Fruit fly (Drosophila melanogaster) whole organism, embryonic: ENCODE measurements around the gene Pgm1.

Source experiments
- Asciz ChIP-seq: fragments of 200-800 bp; sonication (Bioruptor generic); optimal IDR thresholded peaks from 2 replicates; lab custom pipeline; 2017; ENCODE audit warnings: missing biosample characterization, mild to moderate bottlenecking, missing genetic modification characterization, missing genetic modification reagents
- CG10209 ChIP-seq: fragments of 200-800 bp; sonication (Bioruptor generic); optimal IDR thresholded peaks from 3 replicates; lab custom pipeline; 2017; ENCODE audit warnings: missing biosample characterization, mild to moderate bottlenecking, missing genetic modification characterization, missing genetic modification reagents
- CG10462 ChIP-seq: fragments of 200-800 bp; sonication (Bioruptor generic); optimal IDR thresholded peaks from 2 replicates; lab custom pipeline; 2016; ENCODE audit warnings: missing biosample characterization, missing genetic modification characterization
- CG10979 ChIP-seq: fragments of 200-800 bp; sonication (Bioruptor generic); optimal IDR thresholded peaks from 2 replicates; lab custom pipeline; 2018; ENCODE audit warnings: missing biosample characterization, mild to moderate bottlenecking, missing genetic modification characterization, moderate library complexity
- CG11398 ChIP-seq: fragments of 200-800 bp; sonication (Bioruptor generic); optimal IDR thresholded peaks from 2 replicates; lab custom pipeline; 2016; ENCODE audit warnings: missing biosample characterization, missing genetic modification characterization
- CG12236 ChIP-seq: fragments of 200-800 bp; sonication (Bioruptor generic); optimal IDR thresholded peaks from 2 replicates; lab custom pipeline; 2016; ENCODE audit warnings: missing biosample characterization, missing genetic modification characterization
- CG13775 ChIP-seq: fragments of 200-800 bp; sonication (Bioruptor generic); optimal IDR thresholded peaks from 3 replicates; lab custom pipeline; 2017; ENCODE audit warnings: missing biosample characterization, mild to moderate bottlenecking, missing genetic modification characterization
- CG15696 ChIP-seq: fragments of 200-800 bp; sonication (Bioruptor generic); optimal IDR thresholded peaks from 2 replicates; lab custom pipeline; 2019; ENCODE audit warnings: missing biosample characterization, mild to moderate bottlenecking, missing genetic modification characterization, moderate library complexity
- CG17186 ChIP-seq: fragments of 200-800 bp; sonication (Bioruptor generic); optimal IDR thresholded peaks from 3 replicates; lab custom pipeline; 2017; ENCODE audit warnings: missing biosample characterization, missing genetic modification reagents, missing genetic modification characterization
- CG2120 ChIP-seq: fragments of 200-800 bp; sonication (Bioruptor generic); optimal IDR thresholded peaks from 3 replicates; lab custom pipeline; 2016; ENCODE audit warnings: missing biosample characterization, missing genetic modification characterization
- CG31365 ChIP-seq: fragments of 200-800 bp; sonication (Bioruptor generic); optimal IDR thresholded peaks from 2 replicates; lab custom pipeline; 2018; ENCODE audit warnings: missing biosample characterization, mild to moderate bottlenecking, missing genetic modification characterization
- CG3163 ChIP-seq: fragments of 200-800 bp; sonication (Bioruptor generic); optimal IDR thresholded peaks from 3 replicates; lab custom pipeline; 2016; ENCODE audit warnings: missing biosample characterization, missing genetic modification characterization
- CG34422 ChIP-seq: fragments of 200-800 bp; sonication (Bioruptor generic); IDR thresholded peaks from 3 replicates; pipeline ENCODE4 v1.3.6; 2022; ENCODE audit warnings: missing biosample characterization, missing genetic modification characterization
- CG4404 ChIP-seq: fragments of 200-800 bp; sonication (Bioruptor generic); IDR thresholded peaks from 2 replicates; pipeline ENCODE4 v1.3.6; 2022; ENCODE audit warnings: missing biosample characterization, missing genetic modification characterization
- CG4730 ChIP-seq: fragments of 200-800 bp; sonication (Bioruptor generic); IDR thresholded peaks from 2 replicates; pipeline ENCODE4 v1.3.6; 2022; ENCODE audit warnings: missing biosample characterization, missing genetic modification characterization
- CG8359 ChIP-seq: fragments of 200-800 bp; sonication (Bioruptor generic); optimal IDR thresholded peaks from 2 replicates; lab custom pipeline; 2017; ENCODE audit warnings: missing biosample characterization, mild to moderate bottlenecking, missing genetic modification characterization, borderline replicate concordance
- Dbx ChIP-seq: fragments of 200-800 bp; sonication (Bioruptor generic); IDR thresholded peaks from 3 replicates; pipeline ENCODE4 v1.3.6; 2022; ENCODE audit warnings: missing biosample characterization, missing genetic modification characterization
- Dfd ChIP-seq, 2 experiments: fragments of >200 bp; optimal IDR thresholded peaks; 2 replicates each; lab custom pipeline; 2017; ENCODE audit warnings: missing biosample characterization in 2 of 2, missing genetic modification characterization in 2 of 2
- Dref ChIP-seq: fragments of 200-800 bp; sonication (Bioruptor generic); IDR thresholded peaks from 2 replicates; pipeline ENCODE4 v1.3.6; 2022; ENCODE audit warnings: missing biosample characterization, missing genetic modification characterization
- ERR ChIP-seq: fragments of 200-800 bp; sonication (Bioruptor generic); optimal IDR thresholded peaks from 2 replicates; lab custom pipeline; 2016; ENCODE audit warnings: missing biosample characterization, missing genetic modification characterization
- Fer1 ChIP-seq: fragments of 200-800 bp; sonication (Bioruptor generic); optimal IDR thresholded peaks from 2 replicates; lab custom pipeline; 2017; ENCODE audit warnings: missing biosample characterization, mild to moderate bottlenecking, missing genetic modification characterization
- Fer3 ChIP-seq: fragments of 200-800 bp; sonication (Bioruptor generic); optimal IDR thresholded peaks from 2 replicates; lab custom pipeline; 2018; ENCODE audit warnings: missing biosample characterization, mild to moderate bottlenecking, missing genetic modification characterization, moderate library complexity
- HHEX ChIP-seq: fragments of 200-800 bp; sonication (Bioruptor generic); optimal IDR thresholded peaks from 3 replicates; lab custom pipeline; 2017; ENCODE audit warnings: missing biosample characterization, mild to moderate bottlenecking, missing genetic modification characterization, missing genetic modification reagents
- HLHmδ ChIP-seq: fragments of 200-800 bp; sonication (Bioruptor generic); optimal IDR thresholded peaks from 2 replicates; lab custom pipeline; 2018; ENCODE audit warnings: missing biosample characterization, mild to moderate bottlenecking, missing genetic modification characterization, moderate library complexity
- Hmr ChIP-seq: fragments of 200-800 bp; sonication (Bioruptor generic); optimal IDR thresholded peaks from 3 replicates; lab custom pipeline; 2017; ENCODE audit warnings: mild to moderate bottlenecking, missing biosample characterization, missing genetic modification reagents, missing genetic modification characterization
- Hsf ChIP-seq: fragments of 200-800 bp; sonication (Bioruptor generic); optimal IDR thresholded peaks from 3 replicates; lab custom pipeline; 2016; ENCODE audit warnings: missing biosample characterization, missing genetic modification characterization
- Jarid2 ChIP-seq: fragments of 200-800 bp; sonication (Bioruptor generic); optimal IDR thresholded peaks from 3 replicates; lab custom pipeline; 2017; ENCODE audit warnings: mild to moderate bottlenecking, missing biosample characterization, missing genetic modification reagents, missing genetic modification characterization
- Lim3 ChIP-seq: fragments of 200-800 bp; sonication (Bioruptor generic); IDR thresholded peaks from 2 replicates; pipeline ENCODE4 v1.3.6; 2022; ENCODE audit warnings: missing biosample characterization, missing genetic modification characterization
- Meics ChIP-seq: fragments of 200-800 bp; sonication (Bioruptor generic); optimal IDR thresholded peaks from 2 replicates; lab custom pipeline; 2017; ENCODE audit warnings: missing biosample characterization, mild to moderate bottlenecking, missing genetic modification characterization
- Poxn ChIP-seq: fragments of 200-800 bp; sonication (Bioruptor generic); IDR thresholded peaks from 2 replicates; pipeline ENCODE4 v1.3.6; 2022; ENCODE audit warnings: missing biosample characterization, missing genetic modification characterization
- Sin3A ChIP-seq: fragments of >200 bp; optimal IDR thresholded peaks from 2 replicates; lab custom pipeline; 2018
- amos ChIP-seq: fragments of 200-800 bp; sonication (Bioruptor generic); IDR thresholded peaks from 2 replicates; pipeline ENCODE4 v1.3.6; 2022; ENCODE audit warnings: missing biosample characterization, missing genetic modification characterization; ENCODE audit not compliant: partially characterized antibody
- bcd ChIP-seq: fragments of 200-800 bp; sonication (Bioruptor generic); optimal IDR thresholded peaks from 2 replicates; lab custom pipeline; 2017; ENCODE audit warnings: missing biosample characterization, mild to moderate bottlenecking, missing genetic modification characterization
- dan ChIP-seq: fragments of 200-800 bp; sonication (Bioruptor generic); IDR thresholded peaks from 2 replicates; pipeline ENCODE4 v1.3.6; 2022; ENCODE audit warnings: missing biosample characterization, missing genetic modification characterization
- disco-r ChIP-seq: fragments of 200-800 bp; sonication (Bioruptor generic); optimal IDR thresholded peaks from 2 replicates; lab custom pipeline; 2016; ENCODE audit warnings: missing biosample characterization, missing genetic modification characterization
- en ChIP-seq: fragments of 200-800 bp; sonication (Bioruptor generic); optimal IDR thresholded peaks from 2 replicates; lab custom pipeline; 2016; ENCODE audit warnings: missing biosample characterization, missing genetic modification characterization
- fru ChIP-seq: fragments of >200 bp; optimal IDR thresholded peaks from 2 replicates; lab custom pipeline; 2017
- ftz-f1 ChIP-seq: fragments of 200-800 bp; sonication (Bioruptor generic); optimal IDR thresholded peaks from 2 replicates; lab custom pipeline; 2016; ENCODE audit warnings: missing biosample characterization, missing genetic modification characterization
- gfzf ChIP-seq: fragments of 200-800 bp; sonication (Bioruptor generic); optimal IDR thresholded peaks from 2 replicates; lab custom pipeline; 2016; ENCODE audit warnings: missing biosample characterization, mild to moderate bottlenecking, missing genetic modification characterization, moderate library complexity
- gsb-n ChIP-seq: fragments of 200-800 bp; sonication (Bioruptor generic); optimal IDR thresholded peaks from 3 replicates; lab custom pipeline; 2018; ENCODE audit warnings: missing biosample characterization, mild to moderate bottlenecking, missing genetic modification characterization
- jigr1 ChIP-seq: fragments of 200-800 bp; sonication (Bioruptor generic); IDR thresholded peaks from 3 replicates; pipeline ENCODE4 v1.3.6; 2022; ENCODE audit warnings: missing biosample characterization, missing genetic modification characterization
- mld ChIP-seq: fragments of 200-800 bp; sonication (Bioruptor generic); IDR thresholded peaks from 3 replicates; pipeline ENCODE4 v1.3.6; 2022; ENCODE audit warnings: missing biosample characterization, missing genetic modification characterization; ENCODE audit not compliant: partially characterized antibody
- peb ChIP-seq: fragments of 200-800 bp; sonication (Bioruptor generic); IDR thresholded peaks from 2 replicates; pipeline ENCODE4 v1.3.6; 2022; ENCODE audit warnings: missing biosample characterization, missing genetic modification characterization
- pfk ChIP-seq: fragments of 200-800 bp; sonication (Bioruptor generic); optimal IDR thresholded peaks from 2 replicates; lab custom pipeline; 2018; ENCODE audit warnings: missing biosample characterization, mild to moderate bottlenecking, missing genetic modification characterization, moderate library complexity
- pnt ChIP-seq: fragments of 200-800 bp; sonication (Bioruptor generic); optimal IDR thresholded peaks from 3 replicates; lab custom pipeline; 2016; ENCODE audit warnings: missing biosample characterization, missing genetic modification characterization
- seq ChIP-seq: fragments of 200-800 bp; sonication (Bioruptor generic); IDR thresholded peaks from 2 replicates; pipeline ENCODE4 v1.3.6; 2022; ENCODE audit warnings: missing biosample characterization, missing genetic modification characterization
- sim ChIP-seq: fragments of 200-800 bp; sonication (Bioruptor generic); IDR thresholded peaks from 2 replicates; pipeline ENCODE4 v1.3.6; 2022; ENCODE audit warnings: missing biosample characterization, missing genetic modification characterization
- tio ChIP-seq: fragments of 200-800 bp; sonication (Bioruptor generic); optimal IDR thresholded peaks from 2 replicates; lab custom pipeline; 2017; ENCODE audit warnings: missing biosample characterization, missing genetic modification characterization, inconsistent platforms
- ttk ChIP-seq: fragments of 200-800 bp; sonication (Bioruptor generic); IDR thresholded peaks from 2 replicates; pipeline ENCODE4 v2.1.2; 2022; ENCODE audit warnings: missing biosample characterization, missing genetic modification characterization
- tup ChIP-seq: fragments of 200-800 bp; sonication (Bioruptor generic); optimal IDR thresholded peaks from 2 replicates; lab custom pipeline; 2016; ENCODE audit warnings: missing biosample characterization, mild to moderate bottlenecking, missing genetic modification characterization, moderate library complexity

Gene Pgm1

dm6 chr3L:16131264-16132066 lies 3.1 kb upstream of the Pgm1 start, which contains the start of the genes Trs20 and elg1 (continued):
- TF ChIP-seq amos (GFP tag; lab: Robert Waterston, UW) = no peak
- no peak for TF ChIP-seq Hsf (GFP tag; lab: Kevin White, UChicago)
- TF ChIP-seq CG11398 (GFP tag; lab: Kevin White, UChicago) = no peak
- TF ChIP-seq pnt (GFP tag; lab: Kevin White, UChicago) = no peak
- no peak for TF ChIP-seq disco-r (GFP tag; lab: Kevin White, UChicago)
- TF ChIP-seq Fer1 (GFP tag; lab: Kevin White, UChicago) = peak; percentile 58
- TF ChIP-seq gfzf (GFP tag; lab: Kevin White, UChicago) = peak; percentile 73
- no peak for TF ChIP-seq dan
- TF ChIP-seq CG31365 (tag; lab: Kevin White, UChicago) = no peak
- TF ChIP-seq HLHmδ (GFP tag; lab: Kevin White, UChicago) = no peak
- no peak for TF ChIP-seq Lim3
- no peak for TF ChIP-seq peb (GFP tag; lab: Robert Waterston, UW)
- TF ChIP-seq Meics = peak; percentile 61
- no peak for TF ChIP-seq Dref (GFP tag; lab: Robert Waterston, UW)
- TF ChIP-seq tup (GFP tag; lab: Kevin White, UChicago) = no peak
- TF ChIP-seq sim (GFP tag; lab: Robert Waterston, UW) = no peak
- TF ChIP-seq Hmr = peak; percentile 15
- TF ChIP-seq jigr1 (GFP tag; lab: Robert Waterston, UW) = no peak
- TF ChIP-seq Dfd (GFP tag; optimal IDR thresholded peaks at IDR 0.05; lab: Kevin White, UChicago) = no peak
- no peak for TF ChIP-seq ERR (GFP tag; lab: Kevin White, UChicago)
- no peak for TF ChIP-seq Sin3A
- no peak for TF ChIP-seq HHEX (GFP tag; lab: Kevin White, UChicago)
- TF ChIP-seq CG12236 (GFP tag; lab: Kevin White, UChicago) = no peak
- TF ChIP-seq mld (GFP tag; lab: Robert Waterston, UW) = no peak
- TF ChIP-seq CG10209 = peak; percentile 56
- TF ChIP-seq en = no peak
- TF ChIP-seq CG34422 (GFP tag; lab: Robert Waterston, UW) = peak; percentile 58; the same call in 2 of the 3 replicates
- peak; percentile 85 for TF ChIP-seq gsb-n
- peak; percentile 65 for TF ChIP-seq CG10979 (tag; lab: Kevin White, UChicago)
- TF ChIP-seq CG4404 = 0 out of 2 replicates have a peak, but pooled peaks have one; percentile 27
- TF ChIP-seq CG17186 (GFP tag; lab: Kevin White, UChicago) = no peak
- TF ChIP-seq CG15696 (tag; lab: Kevin White, UChicago) = peak; percentile 54
- TF ChIP-seq pfk (GFP tag; lab: Kevin White, UChicago) = no peak
- peak; percentile 40 for TF ChIP-seq Fer3 (tag; lab: Kevin White, UChicago)
- no peak for TF ChIP-seq tio (GFP tag; lab: Kevin White, UChicago)
- peak; percentile 2 for TF ChIP-seq bcd (GFP tag; lab: Kevin White, UChicago)
- TF ChIP-seq ttk (GFP tag; lab: Robert Waterston, UW) = no peak
- no peak for TF ChIP-seq Asciz (GFP tag; lab: Kevin White, UChicago)
- peak; percentile 41 for TF ChIP-seq CG13775 (GFP tag; lab: Kevin White, UChicago)
- TF ChIP-seq Jarid2 = no peak
- TF ChIP-seq seq = 0 out of 2 replicates have a peak, but pooled peaks have one; percentile 22
- TF ChIP-seq Dbx (GFP tag; lab: Robert Waterston, UW) = peak; percentile 63; the same call in 2 of the 3 replicates
- TF ChIP-seq ftz-f1 (GFP tag; lab: Kevin White, UChicago) = no peak
- no peak for TF ChIP-seq CG3163
- TF ChIP-seq Poxn (GFP tag; lab: Robert Waterston, UW) = no peak
- no peak for TF ChIP-seq fru (lab: Kevin White, UChicago)
- TF ChIP-seq CG4730 (GFP tag; lab: Robert Waterston, UW) = no peak
- TF ChIP-seq CG10462 (GFP tag; lab: Kevin White, UChicago) = no peak
- TF ChIP-seq CG2120 (GFP tag; lab: Kevin White, UChicago) = peak; percentile 42
- TF ChIP-seq CG8359 (GFP tag; lab: Kevin White, UChicago) = no peak
